Worm (Caenorhabditis elegans) whole organism, L4 larva: ENCODE data around the gene F12D9.2.
A peak's percentile ranks its signal among the peaks of the same experiment; 100 is the strongest.

Source experiments
- F10B5.3 ChIP-seq: sonication (generic microtip); optimal IDR thresholded peaks from 2 replicates; lab custom pipeline; 2016; ENCODE audit warnings: mild to moderate bottlenecking, missing genetic modification characterization, missing compliant biosample characterization
- F44E2.7 ChIP-seq: fragments of 200-800 bp; sonication (Bioruptor generic); IDR thresholded peaks from 2 replicates; pipeline ENCODE4 v2.1.2; 2022; ENCODE audit warnings: missing genetic modification characterization, missing compliant biosample characterization
- R02D3.7 ChIP-seq: fragments of 150-350 bp; sonication (generic microtip); optimal IDR thresholded peaks from 3 replicates; lab custom pipeline; 2014; ENCODE audit warnings: missing biosample characterization, missing genetic modification characterization
- T26A8.4 ChIP-seq: fragments of 200-800 bp; sonication (Bioruptor generic); IDR thresholded peaks from 2 replicates; pipeline ENCODE4 v1.3.6; 2022; ENCODE audit warnings: missing genetic modification characterization, missing compliant biosample characterization
- ZK337.2 ChIP-seq: fragments of 200-800 bp; sonication (Bioruptor generic); IDR thresholded peaks from 2 replicates; pipeline ENCODE4 v1.3.6; 2022; ENCODE audit warnings: missing genetic modification reagents, missing genetic modification characterization, missing compliant biosample characterization
- aha-1 ChIP-seq: fragments of 150-350 bp; peaks from one replicate; lab custom pipeline; 2014; ENCODE audit warnings: missing biosample characterization, missing genetic modification characterization
- aly-2 ChIP-seq: sonication (generic microtip); optimal IDR thresholded peaks from 2 replicates; lab custom pipeline; 2018; ENCODE audit warnings: missing biosample characterization, missing genetic modification characterization
- arid-1 ChIP-seq: fragments of 200-800 bp; sonication (Bioruptor generic); conservative IDR thresholded peaks from 2 replicates; pipeline ENCODE4 v1.3.6; 2022; ENCODE audit warnings: missing genetic modification reagents, missing genetic modification characterization, missing compliant biosample characterization
- attf-4 ChIP-seq: sonication (generic microtip); optimal IDR thresholded peaks from 3 replicates; lab custom pipeline; 2017; ENCODE audit warnings: missing biosample characterization, missing genetic modification characterization
- ceh-44 ChIP-seq: fragments of 200-800 bp; sonication (Bioruptor generic); IDR thresholded peaks from 2 replicates; pipeline ENCODE4 v1.3.6; 2022; ENCODE audit warnings: missing genetic modification reagents, missing genetic modification characterization, missing compliant biosample characterization
- ceh-82 ChIP-seq: sonication (generic microtip); optimal IDR thresholded peaks from 2 replicates; lab custom pipeline; 2017; ENCODE audit warnings: missing biosample characterization, missing genetic modification characterization
- ces-1 ChIP-seq: fragments of 150-350 bp; sonication (generic microtip); optimal IDR thresholded peaks from 4 replicates; lab custom pipeline; 2014; ENCODE audit warnings: missing biosample characterization, missing genetic modification reagents, missing genetic modification characterization
- cey-2 ChIP-seq: sonication (generic microtip); optimal IDR thresholded peaks from 3 replicates; lab custom pipeline; 2017; ENCODE audit warnings: missing genetic modification characterization, mild to moderate bottlenecking, missing compliant biosample characterization, antibody characterized with exemption, borderline replicate concordance; ENCODE audit not compliant: insufficient read depth
- ctbp-1 ChIP-seq: fragments of 200-800 bp; sonication (Bioruptor generic); IDR thresholded peaks from 2 replicates; pipeline ENCODE4 v1.3.6; 2022; ENCODE audit warnings: missing genetic modification reagents, missing genetic modification characterization, missing compliant biosample characterization
- daf-12 ChIP-seq: fragments of 150-350 bp; optimal IDR thresholded peaks from 2 replicates; lab custom pipeline; 2014; ENCODE audit warnings: missing biosample characterization, missing genetic modification reagents, missing genetic modification characterization
- daf-16 ChIP-seq, 3 experiments: sonication (generic microtip); optimal IDR thresholded peaks; 2 replicates each; lab custom pipeline; 2016 to 2017; ENCODE audit warnings: missing genetic modification characterization in 3 of 3, missing genetic modification reagents in 3 of 3, mild to moderate bottlenecking in 2 of 3, missing compliant biosample characterization in 2 of 3, missing biosample characterization in 1 of 3, moderate library complexity in 1 of 3
- daf-8 ChIP-seq: fragments of 200-800 bp; sonication (Bioruptor generic); IDR thresholded peaks from 2 replicates; pipeline ENCODE4 v1.3.6; 2022; ENCODE audit warnings: missing genetic modification characterization, missing compliant biosample characterization
- dmd-9 ChIP-seq: fragments of 200-800 bp; sonication (Bioruptor generic); IDR thresholded peaks from 2 replicates; pipeline ENCODE4 v1.3.6; 2022; ENCODE audit warnings: missing genetic modification reagents, missing genetic modification characterization, missing compliant biosample characterization
- dpl-1 ChIP-seq: fragments of 150-350 bp; optimal IDR thresholded peaks from 2 replicates; lab custom pipeline; 2014; ENCODE audit warnings: missing biosample characterization, missing genetic modification reagents, missing genetic modification characterization
- dve-1 ChIP-seq: sonication (generic microtip); optimal IDR thresholded peaks from 2 replicates; lab custom pipeline; 2017; ENCODE audit warnings: antibody characterized with exemption, mild to moderate bottlenecking, missing genetic modification characterization, missing compliant biosample characterization; ENCODE audit not compliant: insufficient read depth
- egl-43 ChIP-seq: fragments of 200-800 bp; sonication (Bioruptor generic); IDR thresholded peaks from 2 replicates; pipeline ENCODE4 v1.3.6; 2022; ENCODE audit warnings: missing genetic modification reagents, missing genetic modification characterization, missing compliant biosample characterization
- gei-8 ChIP-seq: fragments of 200-800 bp; sonication (Bioruptor generic); optimal IDR thresholded peaks from 2 replicates; lab custom pipeline; 2018; ENCODE audit warnings: mild to moderate bottlenecking, missing genetic modification characterization, missing compliant biosample characterization
- hlh-30 ChIP-seq: sonication (generic microtip); optimal IDR thresholded peaks from 2 replicates; lab custom pipeline; 2017; ENCODE audit warnings: antibody characterized with exemption, mild to moderate bottlenecking, missing genetic modification characterization, missing compliant biosample characterization; ENCODE audit not compliant: insufficient read depth
- lim-7 ChIP-seq: fragments of 200-800 bp; sonication (Bioruptor generic); IDR thresholded peaks from 2 replicates; pipeline ENCODE4 v1.3.6; 2022; ENCODE audit warnings: missing genetic modification characterization, missing compliant biosample characterization
- lin-1 ChIP-seq: fragments of 200-800 bp; sonication (Bioruptor generic); IDR thresholded peaks from 2 replicates; pipeline ENCODE4 v1.3.6; 2022; ENCODE audit warnings: missing genetic modification reagents, missing genetic modification characterization, missing compliant biosample characterization
- lin-13 ChIP-seq: fragments of 150-350 bp; optimal IDR thresholded peaks from 2 replicates; lab custom pipeline; 2014; ENCODE audit warnings: missing biosample characterization, missing genetic modification reagents, missing genetic modification characterization
- lin-15B ChIP-seq: fragments of 150-350 bp; sonication (generic microtip); optimal IDR thresholded peaks from 3 replicates; lab custom pipeline; 2014; ENCODE audit warnings: missing biosample characterization, missing genetic modification characterization
- lin-29 ChIP-seq: fragments of 200-800 bp; sonication (Bioruptor generic); IDR thresholded peaks from 2 replicates; pipeline ENCODE4 v1.3.6; 2022; ENCODE audit warnings: missing genetic modification reagents, missing genetic modification characterization, missing compliant biosample characterization
- lin-38 ChIP-seq: fragments of 200-800 bp; sonication (Bioruptor generic); IDR thresholded peaks from 2 replicates; pipeline ENCODE4 v1.3.6; 2022; ENCODE audit warnings: missing genetic modification reagents, missing genetic modification characterization, missing compliant biosample characterization
- lin-39 ChIP-seq: fragments of 150-350 bp; optimal IDR thresholded peaks from 2 replicates; lab custom pipeline; 2014; ENCODE audit warnings: missing biosample characterization, missing genetic modification reagents, missing genetic modification characterization
- lir-3 ChIP-seq: sonication (generic microtip); optimal IDR thresholded peaks from 2 replicates; lab custom pipeline; 2016; ENCODE audit warnings: mild to moderate bottlenecking, missing genetic modification characterization, missing compliant biosample characterization
- mes-2 ChIP-seq: sonication (generic microtip); optimal IDR thresholded peaks from 2 replicates; lab custom pipeline; 2016; ENCODE audit warnings: missing genotype, mild to moderate bottlenecking, missing genetic modification characterization, missing compliant biosample characterization; ENCODE audit not compliant: poor library complexity, severe bottlenecking
- mxl-2 ChIP-seq: fragments of 200-800 bp; sonication (Bioruptor generic); conservative IDR thresholded peaks from 2 replicates; pipeline ENCODE4 v1.3.6; 2022; ENCODE audit warnings: missing genetic modification reagents, missing genetic modification characterization, missing compliant biosample characterization
- nhr-102 ChIP-seq: sonication (generic microtip); optimal IDR thresholded peaks from 2 replicates; lab custom pipeline; 2016; ENCODE audit warnings: mild to moderate bottlenecking, missing genetic modification characterization, moderate library complexity, missing compliant biosample characterization
- nhr-11 ChIP-seq: fragments of 150-350 bp; optimal IDR thresholded peaks from 2 replicates; lab custom pipeline; 2014; ENCODE audit warnings: missing biosample characterization, missing genetic modification characterization
- nhr-111 ChIP-seq: fragments of 200-800 bp; sonication (Bioruptor generic); optimal IDR thresholded peaks from 2 replicates; lab custom pipeline; 2018; ENCODE audit warnings: mild to moderate bottlenecking, missing genetic modification characterization, missing compliant biosample characterization
- nhr-237 ChIP-seq: sonication (generic microtip); optimal IDR thresholded peaks from 2 replicates; lab custom pipeline; 2017; ENCODE audit warnings: missing biosample characterization, missing genetic modification characterization
- nhr-25 ChIP-seq: sonication (generic microtip); optimal IDR thresholded peaks from 2 replicates; lab custom pipeline; 2017; ENCODE audit warnings: missing genetic modification characterization, mild to moderate bottlenecking, missing compliant biosample characterization, antibody characterized with exemption, moderate library complexity, borderline replicate concordance; ENCODE audit not compliant: insufficient read depth
- nhr-41 ChIP-seq: fragments of 200-800 bp; sonication (Bioruptor generic); IDR thresholded peaks from 2 replicates; pipeline ENCODE4 v1.3.6; 2022; ENCODE audit warnings: missing genetic modification reagents, missing genetic modification characterization, missing compliant biosample characterization
- nhr-76 ChIP-seq: fragments of 150-350 bp; optimal IDR thresholded peaks from 2 replicates; lab custom pipeline; 2014; ENCODE audit warnings: missing biosample characterization, missing genetic modification characterization
- php-3 ChIP-seq: fragments of 200-800 bp; sonication (Bioruptor generic); IDR thresholded peaks from 2 replicates; pipeline ENCODE4 v1.3.6; 2022; ENCODE audit warnings: missing genetic modification reagents, missing genetic modification characterization, missing compliant biosample characterization
- sdz-12 ChIP-seq: fragments of 200-800 bp; sonication (Bioruptor generic); optimal IDR thresholded peaks from 2 replicates; lab custom pipeline; 2018; ENCODE audit warnings: mild to moderate bottlenecking, missing genetic modification characterization, missing compliant biosample characterization
- set-16 ChIP-seq: fragments of 200-800 bp; sonication (Bioruptor generic); IDR thresholded peaks from 2 replicates; pipeline ENCODE4 v1.3.6; 2022; ENCODE audit warnings: missing genetic modification reagents, missing genetic modification characterization, missing compliant biosample characterization
- skn-1 ChIP-seq: fragments of 150-350 bp; optimal IDR thresholded peaks from 2 replicates; lab custom pipeline; 2014; ENCODE audit warnings: missing biosample characterization, missing genetic modification characterization
- spr-3 ChIP-seq: fragments of 200-800 bp; sonication (Bioruptor generic); optimal IDR thresholded peaks from 2 replicates; lab custom pipeline; 2018; ENCODE audit warnings: mild to moderate bottlenecking, missing genetic modification characterization, missing compliant biosample characterization
- unc-39 ChIP-seq: sonication (generic microtip); optimal IDR thresholded peaks from 2 replicates; lab custom pipeline; 2017; ENCODE audit warnings: missing biosample characterization, missing genetic modification characterization
- zfp-3 ChIP-seq: fragments of 200-800 bp; sonication (Bioruptor generic); conservative IDR thresholded peaks from 2 replicates; pipeline ENCODE4 v1.3.6; 2022; ENCODE audit warnings: missing genetic modification reagents, missing genetic modification characterization, missing compliant biosample characterization
- zip-2 ChIP-seq: fragments of 150-350 bp; optimal IDR thresholded peaks from 2 replicates; lab custom pipeline; 2014; ENCODE audit warnings: missing biosample characterization, missing genetic modification characterization
- ztf-11 ChIP-seq: fragments of 150-350 bp; optimal IDR thresholded peaks from 2 replicates; lab custom pipeline; 2014; ENCODE audit warnings: missing biosample characterization, missing genetic modification characterization

F12D9.2 gene

DNA sequence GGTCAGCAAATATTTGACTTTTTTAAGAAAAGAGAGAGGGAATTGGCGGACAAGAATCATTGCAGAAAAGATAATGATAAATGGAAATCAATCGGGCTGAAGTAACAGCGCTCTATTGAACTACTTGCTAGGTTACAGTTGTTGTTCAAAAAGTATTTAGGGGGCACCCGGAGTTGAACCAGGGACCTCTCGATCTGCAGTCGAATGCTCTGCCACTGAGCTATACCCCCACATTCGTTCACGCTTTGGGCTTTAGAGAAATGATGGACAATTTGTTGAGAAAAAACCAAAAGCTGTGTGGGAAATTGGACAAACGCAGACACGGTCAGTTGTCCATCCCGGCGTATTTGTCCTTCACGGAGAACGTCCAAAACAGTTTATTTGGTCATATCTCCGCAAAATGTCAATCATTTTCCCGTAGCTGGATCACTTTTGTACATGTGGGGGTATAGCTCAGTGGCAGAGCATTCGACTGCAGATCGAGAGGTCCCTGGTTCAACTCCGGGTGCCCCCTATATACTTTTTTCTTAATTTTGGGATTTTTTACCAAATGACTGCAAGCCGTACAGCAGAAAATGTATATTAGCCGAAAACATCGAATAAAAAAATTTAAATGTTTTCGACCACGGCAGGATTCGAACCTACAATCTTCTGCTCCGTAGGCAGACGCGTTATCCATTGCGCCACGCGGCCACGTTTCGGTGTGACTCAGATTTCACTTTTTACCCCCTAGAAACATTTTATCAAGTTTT is 22.9 kb downstream of the F12D9.2 start:
- TF ChIP-seq nhr-76 (no peak), dve-1 (tag; lab: Kevin White, UChicago) (peak; percentile 64), ctbp-1 (GFP tag; lab: Robert Waterston, UW) (peak; percentile 67), dmd-9 (GFP tag; lab: Robert Waterston, UW) (no peak), F44E2.7 (GFP tag; lab: Robert Waterston, UW) (peak; percentile 57; the same call in 1 of the 2 replicates), arid-1 (peak; percentile 71), lin-39 (tag; lab: Kevin White, UChicago) (no peak), ZK337.2 (GFP tag; lab: Robert Waterston, UW) (no peak), php-3 (GFP tag; lab: Robert Waterston, UW) (0 out of 2 replicates have a peak, but pooled peaks have one; percentile 35), lin-29 (no peak), nhr-11 (tag; lab: Kevin White, UChicago) (no peak), ceh-44 (GFP tag; lab: Robert Waterston, UW) (peak; percentile 36; the same call in 1 of the 2 replicates), sdz-12 (GFP tag; lab: Kevin White, UChicago) (peak; percentile 15), ceh-82 (tag; lab: Kevin White, UChicago) (no peak), aha-1 (tag; lab: Kevin White, UChicago) (peak; percentile 99), daf-16 (GFP tag; optimal IDR thresholded peaks at IDR 0.05; lab: Kevin White, UChicago) (peak; percentile 8 to 46), daf-16 (tag; optimal IDR thresholded peaks at IDR 0.05; lab: Kevin White, UChicago) (peak; percentile 67), mxl-2 (0 out of 2 replicates have a peak, but pooled peaks have one; percentile 7), mes-2 (tag; lab: Kevin White, UChicago) (no peak), spr-3 (GFP tag; lab: Kevin White, UChicago) (peak; percentile 22), egl-43 (peak; percentile 89), daf-12 (no peak), attf-4 (tag; lab: Kevin White, UChicago) (no peak), R02D3.7 (tag; lab: Kevin White, UChicago) (no peak), zip-2 (tag; lab: Kevin White, UChicago) (peak; percentile 24), lin-13 (GFP tag; lab: Kevin White, UChicago) (peak; percentile 44), lin-15B (no peak), hlh-30 (peak; percentile 37), cey-2 (tag; lab: Kevin White, UChicago) (no peak), dpl-1 (peak; percentile 3), lim-7 (GFP tag; lab: Robert Waterston, UW) (peak; percentile 78), T26A8.4 (GFP tag; lab: Robert Waterston, UW) (peak; percentile 89), nhr-237 (tag; lab: Kevin White, UChicago) (no peak), daf-8 (no peak), nhr-41 (GFP tag; lab: Robert Waterston, UW) (peak; percentile 48), lin-1 (GFP tag; lab: Robert Waterston, UW) (no peak), nhr-111 (no peak), ztf-11 (tag; lab: Kevin White, UChicago) (no peak), lin-38 (GFP tag; lab: Robert Waterston, UW) (peak; percentile 79), nhr-25 (tag; lab: Kevin White, UChicago) (no peak), lir-3 (tag; lab: Kevin White, UChicago) (peak; percentile 55), unc-39 (no peak), nhr-102 (peak; percentile 55), zfp-3 (GFP tag; lab: Robert Waterston, UW) (peak; percentile 70; the same call in 1 of the 2 replicates), skn-1 (tag; lab: Kevin White, UChicago) (no peak), F10B5.3 (tag; lab: Kevin White, UChicago) (peak; percentile 45), set-16 (GFP tag; lab: Robert Waterston, UW) (no peak), aly-2 (tag; lab: Kevin White, UChicago) (no peak), ces-1 (GFP tag; lab: Kevin White, UChicago) (no peak), gei-8 (no peak)
